Worm (Caenorhabditis elegans) whole organism, midembryonic: ENCODE data around the gene srt-18.

Source experiments
- T22C8.4 ChIP-seq: fragments of 200-800 bp; sonication (Bioruptor generic); IDR thresholded peaks from 2 replicates; pipeline ENCODE4 v1.3.6; 2022; ENCODE audit warnings: missing genetic modification characterization, missing compliant biosample characterization
- flt-1 ChIP-seq: fragments of 200-800 bp; sonication (Bioruptor generic); IDR thresholded peaks from 2 replicates; pipeline ENCODE4 v1.3.6; 2022; ENCODE audit warnings: missing genetic modification characterization, missing compliant biosample characterization
- med-1 ChIP-seq: sonication (generic microtip); optimal IDR thresholded peaks from 2 replicates; lab custom pipeline; 2017; ENCODE audit warnings: missing genetic modification characterization, mild to moderate bottlenecking, missing compliant biosample characterization, antibody characterized with exemption, missing genetic modification reagents; ENCODE audit not compliant: insufficient read depth
- ref-1 ChIP-seq: fragments of 200-800 bp; sonication (Bioruptor generic); conservative IDR thresholded peaks from 2 replicates; pipeline ENCODE4 v1.3.6; 2022; ENCODE audit warnings: missing genetic modification reagents, missing genetic modification characterization, missing compliant biosample characterization
- ztf-23 ChIP-seq: fragments of 200-800 bp; sonication (Bioruptor generic); IDR thresholded peaks from 2 replicates; pipeline ENCODE4 v1.3.6; 2022; ENCODE audit warnings: missing genetic modification reagents, missing genetic modification characterization, missing compliant biosample characterization
- ztf-29 ChIP-seq: fragments of 200-800 bp; sonication (Bioruptor generic); IDR thresholded peaks from 2 replicates; pipeline ENCODE4 v1.3.6; 2022; ENCODE audit warnings: missing genetic modification reagents, missing genetic modification characterization, missing compliant biosample characterization

DNA sequence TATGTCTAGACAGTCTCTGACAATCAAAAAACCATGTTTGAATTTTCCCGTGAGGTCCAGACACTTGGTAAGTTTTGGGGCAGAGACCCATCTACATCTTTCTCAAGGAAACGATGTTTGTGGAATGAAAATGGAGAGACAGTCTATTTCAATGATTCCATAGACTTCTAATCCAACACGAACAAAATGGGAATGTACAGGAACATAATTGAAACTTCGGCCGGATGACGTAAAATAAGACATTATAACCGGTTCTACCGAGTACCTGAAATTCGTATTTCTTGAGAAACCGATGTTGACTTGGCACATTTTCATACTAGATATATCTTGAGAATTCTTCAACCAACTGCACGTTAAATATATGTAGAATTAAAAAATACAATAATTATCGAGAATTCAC lies 27.3 kb downstream of the srt-18 start, which contains the start of gene str-87:
- TF ChIP-seq flt-1 (no peak), ztf-23 (no peak), ref-1 (GFP tag; lab: Robert Waterston, UW) (no peak), med-1 (no peak), ztf-29 (no peak), T22C8.4 (GFP tag; lab: Robert Waterston, UW) (no peak)
